Worm (Caenorhabditis elegans) whole organism, L1 larva: Measurements from ENCODE around the gene F53C3.1.

ENCODE experiments used
- aha-1 ChIP-seq: fragments of 150-350 bp; optimal IDR thresholded peaks from 2 replicates; lab custom pipeline; 2014; ENCODE audit warnings: missing biosample characterization, missing genetic modification characterization
- ama-1 ChIP-seq: fragments of 150-350 bp; optimal IDR thresholded peaks from 2 replicates; lab custom pipeline; 2014
- efl-1 ChIP-seq, 4 experiments: fragments of 150-350 bp; optimal IDR thresholded peaks in 3 of 4; peaks in 1 of 4; 1 replicate in 1 of 4; 2 replicates in 3 of 4; lab custom pipeline; 2014; ENCODE audit warnings: missing biosample characterization in 2 of 4, missing genetic modification characterization in 2 of 4, missing genetic modification reagents in 2 of 4
- elt-3 ChIP-seq, 6 experiments: fragments of 150-350 bp in 1 of 6; sonication (generic microtip); optimal IDR thresholded peaks; 2 replicates each; lab custom pipeline; 2017 to 2018; ENCODE audit warnings: missing biosample characterization in 6 of 6, missing genetic modification characterization in 6 of 6, inconsistent platforms in 1 of 6
- pax-3 ChIP-seq: fragments of 200-800 bp; sonication (Bioruptor generic); optimal IDR thresholded peaks from 2 replicates; lab custom pipeline; 2018; ENCODE audit warnings: mild to moderate bottlenecking, missing genetic modification characterization, moderate library complexity, missing compliant biosample characterization
- unc-130 ChIP-seq: fragments of 150-350 bp; optimal IDR thresholded peaks from 2 replicates; lab custom pipeline; 2017; ENCODE audit warnings: missing biosample characterization, missing genetic modification characterization, inconsistent platforms
- ztf-11 ChIP-seq, 2 experiments: sonication (generic microtip); optimal IDR thresholded peaks; 2 replicates each; lab custom pipeline; 2016 to 2017; ENCODE audit warnings: missing genetic modification characterization in 2 of 2, missing biosample characterization in 1 of 2, missing compliant biosample characterization in 1 of 2

ce11 chrII:3959432-3960102 is 47.8 kb downstream of the F53C3.1 start:
- TF ChIP-seq ama-1 (lab: Kevin White, UChicago) (no peak), efl-1 (optimal IDR thresholded peaks at IDR 0.05; lab: Kevin White, UChicago) (no peak), efl-1 (GFP tag; optimal IDR thresholded peaks at IDR 0.05 in 1 of 2; lab: Kevin White, UChicago) (no peak), ztf-11 (tag; optimal IDR thresholded peaks at IDR 0.05; lab: Kevin White, UChicago) (no peak), unc-130 (no peak), pax-3 (tag; lab: Kevin White, UChicago) (no peak), aha-1 (tag; lab: Kevin White, UChicago) (no peak), elt-3 (tag; optimal IDR thresholded peaks at IDR 0.05; lab: Kevin White, UChicago) (no peak)
